Fruit fly (Drosophila melanogaster): ENCODE data around the gene CG11248.

Gene CG11248

dm6 chr3L:21652768-21653167 lies 27.1 kb upstream of the CG11248 start (continued):
- TF ChIP-seq sc (optimal IDR thresholded peaks at IDR 0.05) (no peak), sc (GFP tag; optimal IDR thresholded peaks at IDR 0.05) (peak; percentile 33), C15 (GFP tag; IDR thresholded peaks at IDR 0.05) (no peak), Mrtf (GFP tag; IDR thresholded peaks at IDR 0.05) (peak; percentile 75), Opbp (GFP tag; IDR thresholded peaks at IDR 0.05; ENCODE audit: partially characterized antibody) (peak; percentile 35; the same call in 1 of the 3 replicates), cas (GFP tag; IDR thresholded peaks at IDR 0.05) (no peak), gfzf (GFP tag; optimal IDR thresholded peaks at IDR 0.05) (no peak), her (GFP tag; optimal IDR thresholded peaks at IDR 0.05) (peak; percentile 53), CG17385 (GFP tag; optimal IDR thresholded peaks at IDR 0.05) (peak; percentile 15), tna (GFP tag; IDR thresholded peaks at IDR 0.05; ENCODE audit: partially characterized antibody) (no peak), Dip3 (GFP tag; optimal IDR thresholded peaks at IDR 0.05) (no peak), CG6765 (GFP tag; optimal IDR thresholded peaks at IDR 0.05) (no peak), NC2β (GFP tag; optimal IDR thresholded peaks at IDR 0.05) (peak; percentile 71), PHDP (tag; optimal IDR thresholded peaks at IDR 0.05) (peak; percentile 65), Hr78 (GFP tag; optimal IDR thresholded peaks at IDR 0.05) (peak in 1 of 2 experiments; percentile 12), GATAe (GFP tag; conservative IDR thresholded peaks at IDR 0.05) (no peak), Hey (tag; optimal IDR thresholded peaks at IDR 0.05) (no peak), CG6791 (GFP tag; IDR thresholded peaks at IDR 0.05; ENCODE audit: partially characterized antibody) (peak; percentile 55; the same call in 1 of the 3 replicates), ac (GFP tag; optimal IDR thresholded peaks at IDR 0.05) (no peak), Optix (GFP tag; IDR thresholded peaks at IDR 0.05) (peak; percentile 65), Sox100B (GFP tag; optimal IDR thresholded peaks at IDR 0.05) (no peak), D (optimal IDR thresholded peaks at IDR 0.05) (no peak), D (GFP tag; optimal IDR thresholded peaks at IDR 0.05) (peak; percentile 4), odd (GFP tag; optimal IDR thresholded peaks at IDR 0.05) (no peak), Hmx (GFP tag; optimal IDR thresholded peaks at IDR 0.05) (no peak), bbx (GFP tag; IDR thresholded peaks at IDR 0.05; ENCODE audit: partially characterized antibody) (0 out of 2 replicates have a peak, but pooled peaks have one; percentile 24), MESR4 (GFP tag; optimal IDR thresholded peaks at IDR 0.05) (no peak), aop (GFP tag; IDR thresholded peaks at IDR 0.05) (peak; percentile 55; the same call in 1 of the 2 replicates), amos (GFP tag; IDR thresholded peaks at IDR 0.05; ENCODE audit: partially characterized antibody) (peak; percentile 66), sima (GFP tag; optimal IDR thresholded peaks at IDR 0.05) (no peak), Hr51 (GFP tag; optimal IDR thresholded peaks at IDR 0.05) (peak in 1 of 2 experiments; percentile 63), CG4854 (GFP tag; optimal IDR thresholded peaks at IDR 0.05) (peak; percentile 53), pb (GFP tag; optimal IDR thresholded peaks at IDR 0.05) (peak; percentile 15), sqz (GFP tag; optimal IDR thresholded peaks at IDR 0.05) (no peak), CG32532 (GFP tag; IDR thresholded peaks at IDR 0.05) (peak; percentile 81), Nf-YA (GFP tag; IDR thresholded peaks at IDR 0.05) (no peak), Trl (optimal IDR thresholded peaks at IDR 0.05) (no peak), Trl (GFP tag; optimal IDR thresholded peaks at IDR 0.05) (peak; percentile 80), CG18476 (GFP tag; optimal IDR thresholded peaks at IDR 0.05) (no peak), CG11560 (tag; IDR thresholded peaks at IDR 0.05) (no peak), CG9876 (GFP tag; optimal IDR thresholded peaks at IDR 0.05) (peak; percentile 73), dati (GFP tag; IDR thresholded peaks at IDR 0.05) (no peak), CG2129 (GFP tag; IDR thresholded peaks at IDR 0.05; ENCODE audit: partially characterized antibody) (no peak), pfk (GFP tag; optimal IDR thresholded peaks at IDR 0.05) (no peak), HLHmδ (GFP tag; optimal IDR thresholded peaks at IDR 0.05) (no peak), CrebB (tag; optimal IDR thresholded peaks at IDR 0.05) (peak; percentile 18), Dfd (GFP tag; optimal IDR thresholded peaks at IDR 0.05) (no peak), CG3065 (GFP tag; optimal IDR thresholded peaks at IDR 0.05) (peak; percentile 72), Jarid2 (GFP tag; optimal IDR thresholded peaks at IDR 0.05) (peak; percentile 35), CG14965 (GFP tag; optimal IDR thresholded peaks at IDR 0.05; ENCODE audit: borderline replicate concordance) (peak; percentile 75), hb (GFP tag; IDR thresholded peaks at IDR 0.05; ENCODE audit: partially characterized antibody) (no peak)
